Fruit fly (Drosophila melanogaster) whole organism, embryonic: ENCODE measurements around the gene Gcn5.

Experiments used
- Ada2b ChIP-seq: fragments of 200-800 bp; sonication (Bioruptor generic); IDR thresholded peaks from 2 replicates; pipeline ENCODE4 v1.3.6; 2022; ENCODE audit warnings: missing biosample characterization, missing genetic modification characterization
- CG10979 ChIP-seq: fragments of 200-800 bp; sonication (Bioruptor generic); optimal IDR thresholded peaks from 2 replicates; lab custom pipeline; 2018; ENCODE audit warnings: missing biosample characterization, mild to moderate bottlenecking, missing genetic modification characterization, moderate library complexity
- CG11723 ChIP-seq: fragments of 200-800 bp; sonication (Bioruptor generic); optimal IDR thresholded peaks from 2 replicates; lab custom pipeline; 2017; ENCODE audit warnings: missing biosample characterization, mild to moderate bottlenecking, missing genetic modification characterization
- CG15011 ChIP-seq: fragments of 200-800 bp; sonication (Bioruptor generic); optimal IDR thresholded peaks from 3 replicates; lab custom pipeline; 2018; ENCODE audit warnings: missing biosample characterization, mild to moderate bottlenecking, missing genetic modification characterization
- CG15073 ChIP-seq: fragments of 200-800 bp; sonication (Bioruptor generic); optimal IDR thresholded peaks from 2 replicates; lab custom pipeline; 2016; ENCODE audit warnings: missing biosample characterization, missing genetic modification characterization
- CG15514 ChIP-seq: fragments of 200-800 bp; sonication (Bioruptor generic); optimal IDR thresholded peaks from 3 replicates; lab custom pipeline; 2017; ENCODE audit warnings: missing biosample characterization, missing genetic modification characterization, mild to moderate bottlenecking, moderate library complexity, missing genetic modification reagents
- CG1602 ChIP-seq: fragments of 200-800 bp; sonication (Bioruptor generic); optimal IDR thresholded peaks from 3 replicates; lab custom pipeline; 2016; ENCODE audit warnings: missing biosample characterization, missing genetic modification characterization
- CG1832 ChIP-seq: fragments of 200-800 bp; sonication (Bioruptor generic); optimal IDR thresholded peaks from 2 replicates; lab custom pipeline; 2017; ENCODE audit warnings: missing biosample characterization, mild to moderate bottlenecking, missing genetic modification characterization, inconsistent platforms
- CG2712 ChIP-seq: fragments of 200-800 bp; optimal IDR thresholded peaks from 3 replicates; lab custom pipeline; 2019; ENCODE audit warnings: missing biosample characterization, mild to moderate bottlenecking, missing genetic modification characterization, moderate library complexity
- CG4404 ChIP-seq: fragments of 200-800 bp; sonication (Bioruptor generic); IDR thresholded peaks from 2 replicates; pipeline ENCODE4 v1.3.6; 2022; ENCODE audit warnings: missing biosample characterization, missing genetic modification characterization
- CG4730 ChIP-seq: fragments of 200-800 bp; sonication (Bioruptor generic); IDR thresholded peaks from 2 replicates; pipeline ENCODE4 v1.3.6; 2022; ENCODE audit warnings: missing biosample characterization, missing genetic modification characterization
- CG6791 ChIP-seq: fragments of 200-800 bp; sonication (Bioruptor generic); IDR thresholded peaks from 3 replicates; pipeline ENCODE4 v1.3.6; 2022; ENCODE audit warnings: missing biosample characterization, missing genetic modification characterization; ENCODE audit not compliant: partially characterized antibody
- CG6813 ChIP-seq: fragments of 200-800 bp; sonication (Bioruptor generic); optimal IDR thresholded peaks from 2 replicates; lab custom pipeline; 2017; ENCODE audit warnings: missing biosample characterization, missing genetic modification characterization, mild to moderate bottlenecking, moderate library complexity, missing genetic modification reagents
- D ChIP-seq, 2 experiments: fragments of 200-800 bp in 1 of 2; fragments of >200 bp in 1 of 2; sonication (Bioruptor generic) in 1 of 2; optimal IDR thresholded peaks; 2 replicates in 1 of 2; 3 replicates in 1 of 2; lab custom pipeline; 2017; ENCODE audit warnings: mild to moderate bottlenecking in 1 of 2, missing biosample characterization in 1 of 2, missing genetic modification characterization in 1 of 2, missing genetic modification reagents in 1 of 2
- Dref ChIP-seq: fragments of 200-800 bp; sonication (Bioruptor generic); IDR thresholded peaks from 2 replicates; pipeline ENCODE4 v1.3.6; 2022; ENCODE audit warnings: missing biosample characterization, missing genetic modification characterization
- H15 ChIP-seq: fragments of 200-800 bp; sonication (Bioruptor generic); IDR thresholded peaks from 3 replicates; pipeline ENCODE4 v1.3.6; 2022; ENCODE audit warnings: missing biosample characterization, missing genetic modification characterization
- H2.0 ChIP-seq: fragments of 200-800 bp; sonication (Bioruptor generic); IDR thresholded peaks from 2 replicates; pipeline ENCODE4 v1.3.6; 2022; ENCODE audit warnings: missing biosample characterization, missing genetic modification characterization
- HLH3B ChIP-seq: fragments of 200-800 bp; sonication (Bioruptor generic); IDR thresholded peaks from 2 replicates; pipeline ENCODE4 v1.3.6; 2022; ENCODE audit warnings: missing biosample characterization, missing genetic modification characterization
- HmgD ChIP-seq: fragments of 200-800 bp; sonication (Bioruptor generic); optimal IDR thresholded peaks from 3 replicates; lab custom pipeline; 2016; ENCODE audit warnings: missing biosample characterization, missing genetic modification characterization
- Kr ChIP-seq: fragments of 200-800 bp; sonication (Bioruptor generic); optimal IDR thresholded peaks from 2 replicates; lab custom pipeline; 2017; ENCODE audit warnings: missing biosample characterization, mild to moderate bottlenecking, missing genetic modification characterization
- MBD-R2 ChIP-seq: fragments of 200-800 bp; sonication (Bioruptor generic); IDR thresholded peaks from 2 replicates; pipeline ENCODE4 v1.3.6; 2022; ENCODE audit warnings: missing biosample characterization, missing genetic modification characterization
- MESR4 ChIP-seq: fragments of 200-800 bp; sonication (Bioruptor generic); optimal IDR thresholded peaks from 2 replicates; lab custom pipeline; 2018; ENCODE audit warnings: missing biosample characterization, mild to moderate bottlenecking, missing genetic modification characterization, moderate library complexity
- PHDP ChIP-seq: fragments of 200-800 bp; sonication (Bioruptor generic); optimal IDR thresholded peaks from 3 replicates; lab custom pipeline; 2018; ENCODE audit warnings: missing biosample characterization, mild to moderate bottlenecking, missing genetic modification characterization, moderate library complexity
- Sry-δ ChIP-seq: fragments of 200-800 bp; sonication (Bioruptor generic); optimal IDR thresholded peaks from 2 replicates; lab custom pipeline; 2016; ENCODE audit warnings: missing biosample characterization, missing genetic modification characterization
- btn ChIP-seq: fragments of 200-800 bp; sonication (Bioruptor generic); optimal IDR thresholded peaks from 2 replicates; lab custom pipeline; 2016; ENCODE audit warnings: missing biosample characterization, missing genetic modification characterization
- cad ChIP-seq: fragments of >200 bp; optimal IDR thresholded peaks from 2 replicates; lab custom pipeline; 2017; ENCODE audit warnings: missing biosample characterization, missing genetic modification characterization
- caup ChIP-seq: fragments of 200-800 bp; sonication (Bioruptor generic); optimal IDR thresholded peaks from 3 replicates; lab custom pipeline; 2017; ENCODE audit warnings: missing biosample characterization, mild to moderate bottlenecking, missing genetic modification characterization, moderate library complexity; ENCODE audit not compliant: severe bottlenecking
- dysf ChIP-seq: fragments of 200-800 bp; sonication (Bioruptor generic); IDR thresholded peaks from 3 replicates; pipeline ENCODE4 v1.3.6; 2022; ENCODE audit warnings: missing biosample characterization, missing genetic modification characterization
- fd3F ChIP-seq: fragments of 200-800 bp; sonication (Bioruptor generic); optimal IDR thresholded peaks from 2 replicates; lab custom pipeline; 2018; ENCODE audit warnings: missing biosample characterization, mild to moderate bottlenecking, missing genetic modification characterization, moderate library complexity
- fru ChIP-seq: fragments of >200 bp; optimal IDR thresholded peaks from 2 replicates; lab custom pipeline; 2017
- grau ChIP-seq: fragments of 200-800 bp; optimal IDR thresholded peaks from 3 replicates; lab custom pipeline; 2019; ENCODE audit warnings: missing biosample characterization, mild to moderate bottlenecking, missing genetic modification characterization, moderate library complexity
- grn ChIP-seq: fragments of 200-800 bp; sonication (Bioruptor generic); optimal IDR thresholded peaks from 3 replicates; lab custom pipeline; 2017; ENCODE audit warnings: missing biosample characterization, missing genetic modification characterization
- hbn ChIP-seq: fragments of 200-800 bp; sonication (Bioruptor generic); IDR thresholded peaks from 2 replicates; pipeline ENCODE4 v1.3.6; 2022; ENCODE audit warnings: missing biosample characterization, missing genetic modification characterization; ENCODE audit not compliant: partially characterized antibody
- jigr1 ChIP-seq: fragments of 200-800 bp; sonication (Bioruptor generic); IDR thresholded peaks from 3 replicates; pipeline ENCODE4 v1.3.6; 2022; ENCODE audit warnings: missing biosample characterization, missing genetic modification characterization
- jing ChIP-seq: fragments of 200-800 bp; sonication (Bioruptor generic); optimal IDR thresholded peaks from 2 replicates; lab custom pipeline; 2018; ENCODE audit warnings: missing biosample characterization, mild to moderate bottlenecking, missing genetic modification characterization
- lab ChIP-seq: fragments of 200-800 bp; sonication (Bioruptor generic); optimal IDR thresholded peaks from 3 replicates; lab custom pipeline; 2017; ENCODE audit warnings: missing biosample characterization, missing genetic modification characterization, mild to moderate bottlenecking, moderate library complexity, missing genetic modification reagents
- nerfin-2 ChIP-seq: fragments of 200-800 bp; sonication (Bioruptor generic); IDR thresholded peaks from 2 replicates; pipeline ENCODE4 v1.3.6; 2022; ENCODE audit warnings: missing biosample characterization, missing genetic modification characterization; ENCODE audit not compliant: partially characterized antibody
- nom ChIP-seq: fragments of 200-800 bp; sonication (Bioruptor generic); optimal IDR thresholded peaks from 2 replicates; lab custom pipeline; 2017; ENCODE audit warnings: missing biosample characterization, missing genetic modification characterization, mild to moderate bottlenecking, moderate library complexity, missing genetic modification reagents
- otp ChIP-seq: fragments of 200-800 bp; sonication (Bioruptor generic); IDR thresholded peaks from 3 replicates; pipeline ENCODE4, ENCODE4 v1.3.6; 2022; ENCODE audit warnings: missing biosample characterization, missing genetic modification characterization
- p53 ChIP-seq: fragments of 200-800 bp; sonication (Bioruptor generic); optimal IDR thresholded peaks from 2 replicates; lab custom pipeline; 2016; ENCODE audit warnings: missing biosample characterization, missing genetic modification characterization
- peb ChIP-seq: fragments of 200-800 bp; sonication (Bioruptor generic); IDR thresholded peaks from 2 replicates; pipeline ENCODE4 v1.3.6; 2022; ENCODE audit warnings: missing biosample characterization, missing genetic modification characterization
- row ChIP-seq: fragments of 200-800 bp; sonication (Bioruptor generic); IDR thresholded peaks from 3 replicates; pipeline ENCODE4 v1.3.6; 2022; ENCODE audit warnings: missing biosample characterization, missing genetic modification characterization
- run ChIP-seq: fragments of 200-800 bp; sonication (Bioruptor generic); optimal IDR thresholded peaks from 3 replicates; lab custom pipeline; 2018; ENCODE audit warnings: missing biosample characterization, mild to moderate bottlenecking, missing genetic modification characterization
- sens ChIP-seq: fragments of 200-800 bp; sonication (Bioruptor generic); peaks from one replicate; lab custom pipeline; 2016; ENCODE audit warnings: missing biosample characterization, missing genetic modification characterization
- sqz ChIP-seq: fragments of 200-800 bp; sonication (Bioruptor generic); optimal IDR thresholded peaks from 3 replicates; lab custom pipeline; 2018; ENCODE audit warnings: missing biosample characterization, mild to moderate bottlenecking, missing genetic modification characterization
- stc ChIP-seq: fragments of 200-800 bp; sonication (Bioruptor generic); IDR thresholded peaks from 2 replicates; pipeline ENCODE4 v1.3.6; 2022; ENCODE audit warnings: missing biosample characterization, missing genetic modification characterization
- unc-4 ChIP-seq: fragments of 200-800 bp; sonication (Bioruptor generic); IDR thresholded peaks from 2 replicates; pipeline ENCODE4 v1.3.6; 2022; ENCODE audit warnings: missing biosample characterization, missing genetic modification characterization; ENCODE audit not compliant: partially characterized antibody
- unpg ChIP-seq: fragments of 200-800 bp; sonication (Bioruptor generic); optimal IDR thresholded peaks from 3 replicates; lab custom pipeline; 2018; ENCODE audit warnings: missing biosample characterization, mild to moderate bottlenecking, missing genetic modification characterization, moderate library complexity
- wek ChIP-seq: fragments of 200-800 bp; sonication (Bioruptor generic); optimal IDR thresholded peaks from 3 replicates; lab custom pipeline; 2018; ENCODE audit warnings: missing biosample characterization, mild to moderate bottlenecking, missing genetic modification characterization, moderate library complexity

Gcn5 gene

DNA sequence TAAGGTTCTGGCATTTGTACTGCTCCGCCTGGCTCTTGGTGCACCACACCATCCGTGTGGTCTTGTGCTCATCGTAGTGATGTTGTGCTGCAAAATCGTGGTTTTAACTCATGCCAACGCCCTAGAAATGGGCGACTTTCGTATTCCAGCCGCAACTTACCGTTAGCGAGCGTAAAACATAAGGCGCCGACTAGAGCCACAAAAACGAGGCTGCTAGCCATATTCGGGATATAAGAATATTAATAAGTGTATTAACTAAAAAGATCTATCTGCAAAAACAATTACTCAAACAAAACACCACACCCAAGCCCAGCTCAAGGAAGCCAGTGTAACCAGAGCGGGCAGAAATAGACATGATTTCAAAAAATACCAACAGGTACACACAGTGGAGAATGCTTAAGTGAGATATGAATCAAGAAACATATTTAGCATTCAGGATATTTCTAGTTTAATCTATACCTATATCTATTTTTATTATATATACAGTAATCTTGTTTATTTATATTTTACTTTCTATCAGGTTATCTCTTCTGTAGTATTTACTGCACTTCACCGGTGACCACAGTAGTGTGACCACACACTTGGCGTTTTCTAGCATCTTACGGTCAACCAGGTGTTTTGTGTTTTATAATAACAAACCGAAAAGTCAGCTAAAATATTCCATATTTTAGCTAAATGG, 9.7 kb upstream of the Gcn5 start, which contains the start of the genes Tsf2 and CG34242:
Tsf2 (minus strand) TSS at position 333 of the 679 bp plus-strand sequence.
CG34242 (plus strand) TSS at position 605 of the 679 bp plus-strand sequence.
- TF ChIP-seq cad (GFP tag; lab: Kevin White, UChicago) = no peak
- TF ChIP-seq Ada2b (GFP tag; lab: Robert Waterston, UW) = peak; percentile 95
- TF ChIP-seq CG11723 (GFP tag; lab: Kevin White, UChicago) = no peak
- TF ChIP-seq CG15073 = no peak
- peak; percentile 64 for TF ChIP-seq unpg (GFP tag; lab: Kevin White, UChicago)
- no peak for TF ChIP-seq wek
- no peak for TF ChIP-seq Kr (GFP tag; lab: Kevin White, UChicago)
- TF ChIP-seq dysf (GFP tag; lab: Robert Waterston, UW) = peak; percentile 94
- TF ChIP-seq HmgD (GFP tag; lab: Kevin White, UChicago) = no peak
- peak; percentile 67 for TF ChIP-seq sens (GFP tag; lab: Kevin White, UChicago)
- TF ChIP-seq HLH3B (GFP tag; lab: Robert Waterston, UW) = peak; percentile 93
- TF ChIP-seq CG6813 (GFP tag; lab: Kevin White, UChicago) = no peak
- peak; percentile 89 for TF ChIP-seq peb (GFP tag; lab: Robert Waterston, UW)
- peak; percentile 58 for TF ChIP-seq nom (GFP tag; lab: Kevin White, UChicago)
- TF ChIP-seq MESR4 = peak; percentile 52
- no peak for TF ChIP-seq Dref (GFP tag; lab: Robert Waterston, UW)
- TF ChIP-seq PHDP (tag; lab: Kevin White, UChicago) = peak; percentile 6
- peak; percentile 3 for TF ChIP-seq CG1602 (GFP tag; lab: Kevin White, UChicago)
- TF ChIP-seq H15 = peak; percentile 81; the same call in 2 of the 3 replicates
- TF ChIP-seq row (GFP tag; lab: Robert Waterston, UW) = peak; percentile 84
- no peak for TF ChIP-seq nerfin-2 (GFP tag; lab: Robert Waterston, UW)
- TF ChIP-seq caup (GFP tag; lab: Kevin White, UChicago) = peak; percentile 66
- no peak for TF ChIP-seq Sry-δ (GFP tag; lab: Kevin White, UChicago)
- TF ChIP-seq hbn = no peak
- TF ChIP-seq H2.0 (GFP tag; lab: Robert Waterston, UW) = no peak
- no peak for TF ChIP-seq grn
- TF ChIP-seq sqz (GFP tag; lab: Kevin White, UChicago) = no peak
- TF ChIP-seq D (optimal IDR thresholded peaks at IDR 0.05; lab: Kevin White, UChicago) = no peak
- peak; percentile 66 for TF ChIP-seq D (GFP tag; optimal IDR thresholded peaks at IDR 0.05; lab: Kevin White, UChicago)
- peak; percentile 72; the same call in 1 of the 3 replicates for TF ChIP-seq otp
- TF ChIP-seq stc (GFP tag; lab: Robert Waterston, UW) = peak; percentile 83
- TF ChIP-seq CG10979 = peak; percentile 85
- no peak for TF ChIP-seq fru (lab: Kevin White, UChicago)
- peak; percentile 94 for TF ChIP-seq grau (tag; lab: Kevin White, UChicago)
- TF ChIP-seq unc-4 (GFP tag; lab: Robert Waterston, UW) = no peak
- TF ChIP-seq fd3F = peak; percentile 6
- no peak for TF ChIP-seq CG6791
- TF ChIP-seq CG15514 = peak; percentile 90
- TF ChIP-seq jing = no peak
- TF ChIP-seq run = no peak
- TF ChIP-seq CG15011 (GFP tag; lab: Kevin White, UChicago) = no peak
- peak; percentile 78 for TF ChIP-seq CG4404 (GFP tag; lab: Robert Waterston, UW)
- peak; percentile 86 for TF ChIP-seq lab (GFP tag; lab: Kevin White, UChicago)
- peak; percentile 59; the same call in 2 of the 3 replicates for TF ChIP-seq jigr1 (GFP tag; lab: Robert Waterston, UW)
- TF ChIP-seq CG2712 = peak; percentile 89
- TF ChIP-seq btn (GFP tag; lab: Kevin White, UChicago) = no peak
- TF ChIP-seq MBD-R2 = peak; percentile 91
- no peak for TF ChIP-seq CG1832 (GFP tag; lab: Kevin White, UChicago)
- no peak for TF ChIP-seq p53 (GFP tag; lab: Kevin White, UChicago)
- peak; percentile 95 for TF ChIP-seq CG4730 (GFP tag; lab: Robert Waterston, UW)
